Fruit fly (Drosophila melanogaster) whole organism, embryonic: ENCODE measurements around the gene Alp9.

Experiments used
- CG10209 ChIP-seq: fragments of 200-800 bp; sonication (Bioruptor generic); optimal IDR thresholded peaks from 3 replicates; lab custom pipeline; 2017; ENCODE audit warnings: missing biosample characterization, mild to moderate bottlenecking, missing genetic modification characterization, missing genetic modification reagents
- CG10654 ChIP-seq: fragments of 200-800 bp; sonication (Bioruptor generic); optimal IDR thresholded peaks from 2 replicates; lab custom pipeline; 2016; ENCODE audit warnings: missing biosample characterization, missing genetic modification characterization
- CG11085 ChIP-seq: fragments of 200-800 bp; sonication (Bioruptor generic); IDR thresholded peaks from 2 replicates; pipeline ENCODE4 v1.3.6; 2022; ENCODE audit warnings: missing biosample characterization, missing genetic modification characterization
- CG11560 ChIP-seq: fragments of 200-800 bp; sonication (Bioruptor generic); IDR thresholded peaks from 3 replicates; pipeline ENCODE4 v1.3.6; 2022; ENCODE audit warnings: missing biosample characterization, missing genetic modification characterization
- CG11723 ChIP-seq: fragments of 200-800 bp; sonication (Bioruptor generic); optimal IDR thresholded peaks from 2 replicates; lab custom pipeline; 2017; ENCODE audit warnings: missing biosample characterization, mild to moderate bottlenecking, missing genetic modification characterization
- CG12071 ChIP-seq: fragments of 200-800 bp; sonication (Bioruptor generic); optimal IDR thresholded peaks from 3 replicates; lab custom pipeline; 2018; ENCODE audit warnings: missing biosample characterization, mild to moderate bottlenecking, missing genetic modification characterization
- CG1233 ChIP-seq: fragments of 200-800 bp; sonication (Bioruptor generic); optimal IDR thresholded peaks from 4 replicates; lab custom pipeline; 2018; ENCODE audit warnings: missing biosample characterization, mild to moderate bottlenecking, missing genetic modification characterization
- CG13123 ChIP-seq: fragments of 200-800 bp; sonication (Bioruptor generic); optimal IDR thresholded peaks from 2 replicates; lab custom pipeline; 2016; ENCODE audit warnings: missing biosample characterization, missing genetic modification characterization
- CG18262 ChIP-seq: fragments of 200-800 bp; optimal IDR thresholded peaks from 3 replicates; lab custom pipeline; 2019; ENCODE audit warnings: missing biosample characterization, mild to moderate bottlenecking, missing genetic modification characterization, moderate library complexity
- CG1832 ChIP-seq: fragments of 200-800 bp; sonication (Bioruptor generic); optimal IDR thresholded peaks from 2 replicates; lab custom pipeline; 2017; ENCODE audit warnings: missing biosample characterization, mild to moderate bottlenecking, missing genetic modification characterization, inconsistent platforms
- CG18619 ChIP-seq: fragments of 200-800 bp; sonication (Bioruptor generic); optimal IDR thresholded peaks from 3 replicates; lab custom pipeline; 2017; ENCODE audit warnings: missing biosample characterization, mild to moderate bottlenecking, missing genetic modification characterization
- CG34422 ChIP-seq: fragments of 200-800 bp; sonication (Bioruptor generic); IDR thresholded peaks from 3 replicates; pipeline ENCODE4 v1.3.6; 2022; ENCODE audit warnings: missing biosample characterization, missing genetic modification characterization
- CG4282 ChIP-seq: fragments of 200-800 bp; sonication (Bioruptor generic); optimal IDR thresholded peaks from 2 replicates; lab custom pipeline; 2016; ENCODE audit warnings: missing biosample characterization, missing genetic modification characterization
- CG6791 ChIP-seq: fragments of 200-800 bp; sonication (Bioruptor generic); IDR thresholded peaks from 3 replicates; pipeline ENCODE4 v1.3.6; 2022; ENCODE audit warnings: missing biosample characterization, missing genetic modification characterization; ENCODE audit not compliant: partially characterized antibody
- CG7786 ChIP-seq: fragments of 200-800 bp; sonication (Bioruptor generic); optimal IDR thresholded peaks from 2 replicates; lab custom pipeline; 2016; ENCODE audit warnings: missing biosample characterization, missing genetic modification characterization
- CG7987 ChIP-seq: fragments of 200-800 bp; sonication (Bioruptor generic); optimal IDR thresholded peaks from 2 replicates; lab custom pipeline; 2018; ENCODE audit warnings: missing biosample characterization, mild to moderate bottlenecking, missing genetic modification characterization, moderate library complexity
- CG8944 ChIP-seq: fragments of 200-800 bp; sonication (Bioruptor generic); optimal IDR thresholded peaks from 3 replicates; lab custom pipeline; 2016; ENCODE audit warnings: missing biosample characterization, missing genetic modification characterization
- CG9817 ChIP-seq: fragments of 200-800 bp; sonication (Bioruptor generic); optimal IDR thresholded peaks from 2 replicates; lab custom pipeline; 2018; ENCODE audit warnings: missing biosample characterization, mild to moderate bottlenecking, missing genetic modification characterization, moderate library complexity
- CoRest ChIP-seq: fragments of 200-800 bp; sonication (Bioruptor generic); optimal IDR thresholded peaks from 3 replicates; lab custom pipeline; 2018; ENCODE audit warnings: missing biosample characterization, mild to moderate bottlenecking, missing genetic modification characterization, moderate library complexity
- CrebB ChIP-seq: fragments of 200-800 bp; sonication (Bioruptor generic); optimal IDR thresholded peaks from 3 replicates; lab custom pipeline; 2018; ENCODE audit warnings: missing biosample characterization, mild to moderate bottlenecking, missing genetic modification characterization
- Dek ChIP-seq: fragments of 200-800 bp; sonication (Bioruptor generic); optimal IDR thresholded peaks from 3 replicates; lab custom pipeline; 2019; ENCODE audit warnings: missing biosample characterization, mild to moderate bottlenecking, missing genetic modification characterization, moderate library complexity
- Drgx ChIP-seq: fragments of 200-800 bp; sonication (Bioruptor generic); IDR thresholded peaks from 2 replicates; pipeline ENCODE4 v1.3.6; 2022; ENCODE audit warnings: missing biosample characterization, missing genetic modification characterization
- HLH54F ChIP-seq: fragments of 200-800 bp; sonication (Bioruptor generic); optimal IDR thresholded peaks from 3 replicates; lab custom pipeline; 2016; ENCODE audit warnings: missing biosample characterization, missing genetic modification characterization
- Hmr ChIP-seq: fragments of 200-800 bp; sonication (Bioruptor generic); optimal IDR thresholded peaks from 3 replicates; lab custom pipeline; 2017; ENCODE audit warnings: mild to moderate bottlenecking, missing biosample characterization, missing genetic modification reagents, missing genetic modification characterization
- Hr51 ChIP-seq, 2 experiments: fragments of 200-800 bp; sonication (Bioruptor generic); optimal IDR thresholded peaks; 2 replicates in 1 of 2; 3 replicates in 1 of 2; lab custom pipeline; 2016 to 2018; ENCODE audit warnings: missing biosample characterization in 2 of 2, missing genetic modification characterization in 2 of 2, mild to moderate bottlenecking in 1 of 2, moderate library complexity in 1 of 2
- Hr78 ChIP-seq, 2 experiments: fragments of 200-800 bp in 1 of 2; fragments of >200 bp in 1 of 2; sonication (Bioruptor generic) in 1 of 2; optimal IDR thresholded peaks; 2 replicates each; lab custom pipeline; 2017 to 2019; ENCODE audit warnings: missing biosample characterization in 2 of 2, missing genetic modification characterization in 2 of 2, mild to moderate bottlenecking in 1 of 2, moderate library complexity in 1 of 2
- Kr ChIP-seq: fragments of 200-800 bp; sonication (Bioruptor generic); optimal IDR thresholded peaks from 2 replicates; lab custom pipeline; 2017; ENCODE audit warnings: missing biosample characterization, mild to moderate bottlenecking, missing genetic modification characterization
- MTF-1 ChIP-seq: fragments of 200-800 bp; sonication (Bioruptor generic); optimal IDR thresholded peaks from 2 replicates; lab custom pipeline; 2018; ENCODE audit warnings: missing biosample characterization, mild to moderate bottlenecking, missing genetic modification characterization, borderline replicate concordance
- NfI ChIP-seq: fragments of 200-800 bp; sonication (Bioruptor generic); optimal IDR thresholded peaks from 3 replicates; lab custom pipeline; 2018; ENCODE audit warnings: missing biosample characterization, mild to moderate bottlenecking, missing genetic modification characterization, moderate library complexity
- caup ChIP-seq: fragments of 200-800 bp; sonication (Bioruptor generic); optimal IDR thresholded peaks from 3 replicates; lab custom pipeline; 2017; ENCODE audit warnings: missing biosample characterization, mild to moderate bottlenecking, missing genetic modification characterization, moderate library complexity; ENCODE audit not compliant: severe bottlenecking
- cg ChIP-seq: fragments of 200-800 bp; sonication (Bioruptor generic); optimal IDR thresholded peaks from 3 replicates; lab custom pipeline; 2019; ENCODE audit warnings: missing biosample characterization, mild to moderate bottlenecking, missing genetic modification characterization, moderate library complexity
- da ChIP-seq: fragments of 200-800 bp; sonication (Bioruptor generic); optimal IDR thresholded peaks from 2 replicates; lab custom pipeline; 2016; ENCODE audit warnings: missing biosample characterization, missing genetic modification characterization
- dan ChIP-seq: fragments of 200-800 bp; sonication (Bioruptor generic); IDR thresholded peaks from 2 replicates; pipeline ENCODE4 v1.3.6; 2022; ENCODE audit warnings: missing biosample characterization, missing genetic modification characterization
- kay ChIP-seq: fragments of 200-800 bp; sonication (Bioruptor generic); optimal IDR thresholded peaks from 2 replicates; lab custom pipeline; 2016; ENCODE audit warnings: missing biosample characterization, missing genetic modification characterization
- lmd ChIP-seq: fragments of 200-800 bp; sonication (Bioruptor generic); IDR thresholded peaks from 2 replicates; pipeline ENCODE4 v1.3.6; 2022; ENCODE audit warnings: missing biosample characterization, missing genetic modification characterization
- lov ChIP-seq, 2 experiments: fragments of 200-800 bp in 1 of 2; fragments of >200 bp in 1 of 2; sonication (Bioruptor generic) in 1 of 2; IDR thresholded peaks in 1 of 2; optimal IDR thresholded peaks in 1 of 2; 2 replicates in 1 of 2; 3 replicates in 1 of 2; pipeline versions ENCODE4 v1.3.6 to Lab custom; 2017 to 2022; ENCODE audit warnings: missing biosample characterization in 1 of 2, missing genetic modification characterization in 1 of 2
- oc ChIP-seq: fragments of 200-800 bp; sonication (Bioruptor generic); optimal IDR thresholded peaks from 2 replicates; lab custom pipeline; 2018; ENCODE audit warnings: missing biosample characterization, mild to moderate bottlenecking, missing genetic modification characterization, moderate library complexity
- onecut ChIP-seq: fragments of 200-800 bp; sonication (Bioruptor generic); IDR thresholded peaks from 2 replicates; pipeline ENCODE4 v1.3.6; 2022; ENCODE audit warnings: missing biosample characterization, missing genetic modification characterization
- psq ChIP-seq: fragments of 200-800 bp; sonication (Bioruptor generic); optimal IDR thresholded peaks from 2 replicates; lab custom pipeline; 2017; ENCODE audit warnings: missing biosample characterization, missing genetic modification characterization
- scrt ChIP-seq: fragments of 200-800 bp; sonication (Bioruptor generic); optimal IDR thresholded peaks from 2 replicates; lab custom pipeline; 2018; ENCODE audit warnings: missing biosample characterization, mild to moderate bottlenecking, missing genetic modification characterization, moderate library complexity
- sim ChIP-seq: fragments of 200-800 bp; sonication (Bioruptor generic); IDR thresholded peaks from 2 replicates; pipeline ENCODE4 v1.3.6; 2022; ENCODE audit warnings: missing biosample characterization, missing genetic modification characterization
- trem ChIP-seq: fragments of 200-800 bp; optimal IDR thresholded peaks from 3 replicates; lab custom pipeline; 2019; ENCODE audit warnings: missing biosample characterization, mild to moderate bottlenecking, missing genetic modification characterization, moderate library complexity
- trh ChIP-seq: fragments of 200-800 bp; sonication (Bioruptor generic); optimal IDR thresholded peaks from 2 replicates; lab custom pipeline; 2016; ENCODE audit warnings: missing biosample characterization, missing genetic modification characterization
- tup ChIP-seq: fragments of 200-800 bp; sonication (Bioruptor generic); optimal IDR thresholded peaks from 2 replicates; lab custom pipeline; 2016; ENCODE audit warnings: missing biosample characterization, mild to moderate bottlenecking, missing genetic modification characterization, moderate library complexity
- vnd ChIP-seq: fragments of 200-800 bp; sonication (Bioruptor generic); IDR thresholded peaks from 3 replicates; pipeline ENCODE4 v1.3.6; 2022; ENCODE audit warnings: missing biosample characterization, missing genetic modification characterization; ENCODE audit not compliant: partially characterized antibody
- vvl ChIP-seq: fragments of 200-800 bp; sonication (Bioruptor generic); IDR thresholded peaks from 2 replicates; pipeline ENCODE4 v1.3.6; 2022; ENCODE audit warnings: missing biosample characterization, missing genetic modification characterization

The Alp9 gene

DNA sequence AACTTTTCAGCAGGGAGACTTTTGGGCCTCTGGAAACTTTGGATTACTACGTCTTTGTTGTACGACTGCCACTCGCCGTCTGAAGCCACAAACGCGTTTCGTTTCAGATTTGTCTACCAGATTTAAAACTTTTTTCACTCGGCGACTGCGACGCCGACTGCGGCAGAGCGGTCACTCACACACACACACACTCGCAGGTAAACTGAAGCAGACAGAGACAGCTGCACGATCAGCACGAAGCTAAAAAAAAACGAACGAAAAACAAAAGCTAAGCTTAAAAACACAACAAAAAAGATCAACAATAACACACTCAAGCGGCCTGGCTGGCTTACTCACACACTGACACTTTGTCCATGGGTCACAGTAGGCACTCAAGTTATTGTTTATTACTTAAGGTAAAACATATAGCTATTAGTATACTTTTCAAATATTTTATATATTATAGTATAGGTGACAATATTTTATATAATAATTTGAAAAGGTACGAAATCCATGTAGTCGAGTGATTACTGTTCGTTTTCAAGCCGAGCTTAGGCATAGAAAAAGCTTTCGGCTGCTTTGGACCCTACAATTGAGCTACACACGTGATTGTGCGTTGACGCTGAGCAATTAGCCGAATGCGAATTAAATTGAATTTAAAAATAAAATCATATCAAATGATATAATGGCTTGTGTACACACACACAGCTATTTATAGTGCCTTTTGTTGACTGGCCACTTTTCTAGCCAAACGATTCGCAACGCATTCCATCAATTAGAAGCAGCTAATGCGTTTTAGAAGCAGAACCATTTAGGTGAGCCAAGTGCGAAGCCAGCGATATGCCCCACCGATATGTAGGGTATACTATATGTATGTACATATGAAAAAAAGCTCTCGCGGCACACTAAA lies 17.8 kb upstream of the Alp9 start, which contains the start of gene Msr-110 (continued):
- TF ChIP-seq CG11560 (tag; lab: Robert Waterston, UW) (peak; percentile 84), CG1233 (GFP tag; lab: Kevin White, UChicago) (peak; percentile 86), CoRest (tag; lab: Kevin White, UChicago) (peak; percentile 93), MTF-1 (GFP tag; lab: Kevin White, UChicago) (peak; percentile 56), CG6791 (GFP tag; lab: Robert Waterston, UW) (no peak), CG9817 (tag; lab: Kevin White, UChicago) (peak; percentile 91), da (GFP tag; lab: Kevin White, UChicago) (peak; percentile 62), Hr78 (GFP tag; optimal IDR thresholded peaks at IDR 0.05; lab: Kevin White, UChicago) (peak in 1 of 2 experiments; percentile 55), CG13123 (GFP tag; lab: Kevin White, UChicago) (no peak), vvl (peak; percentile 96), psq (GFP tag; lab: Kevin White, UChicago) (peak; percentile 59), CG10209 (GFP tag; lab: Kevin White, UChicago) (peak; percentile 86), CG18619 (GFP tag; lab: Kevin White, UChicago) (peak; percentile 82), sim (GFP tag; lab: Robert Waterston, UW) (no peak; the same call in 1 of the 2 replicates), tup (GFP tag; lab: Kevin White, UChicago) (peak; percentile 45), Hr51 (GFP tag; optimal IDR thresholded peaks at IDR 0.05; lab: Kevin White, UChicago) (peak; percentile 80 to 93), trh (GFP tag; lab: Kevin White, UChicago) (peak; percentile 61), dan (peak; percentile 35; the same call in 1 of the 2 replicates), CG18262 (tag; lab: Kevin White, UChicago) (peak; percentile 86), onecut (peak; percentile 69), CrebB (tag; lab: Kevin White, UChicago) (peak; percentile 81), Kr (GFP tag; lab: Kevin White, UChicago) (no peak), CG7786 (GFP tag; lab: Kevin White, UChicago) (peak; percentile 75), caup (GFP tag; lab: Kevin White, UChicago) (peak; percentile 85), cg (GFP tag; lab: Kevin White, UChicago) (peak; percentile 69), CG12071 (GFP tag; lab: Kevin White, UChicago) (peak; percentile 76), Drgx (peak; percentile 97), Dek (tag; lab: Kevin White, UChicago) (peak; percentile 93), NfI (peak; percentile 83), oc (peak; percentile 94), trem (tag; lab: Kevin White, UChicago) (peak; percentile 67), CG34422 (GFP tag; lab: Robert Waterston, UW) (peak; percentile 91), Hmr (peak; percentile 86), CG10654 (peak; percentile 70), kay (GFP tag; lab: Kevin White, UChicago) (peak; percentile 57), CG11085 (GFP tag; lab: Robert Waterston, UW) (peak; percentile 75), CG8944 (peak; percentile 64), CG11723 (GFP tag; lab: Kevin White, UChicago) (peak; percentile 70), CG1832 (GFP tag; lab: Kevin White, UChicago) (peak; percentile 22), lmd (GFP tag; lab: Robert Waterston, UW) (peak; percentile 93), CG4282 (GFP tag; lab: Kevin White, UChicago) (peak; percentile 33), CG7987 (GFP tag; lab: Kevin White, UChicago) (peak; percentile 69), HLH54F (peak; percentile 77), vnd (GFP tag; lab: Robert Waterston, UW) (no peak), lov (optimal IDR thresholded peaks at IDR 0.05; lab: Kevin White, UChicago) (no peak), lov (GFP tag; IDR thresholded peaks at IDR 0.05; lab: Robert Waterston, UW) (peak; percentile 26; the same call in 1 of the 3 replicates), scrt (GFP tag; lab: Kevin White, UChicago) (peak; percentile 80)
